Fruit fly (Drosophila melanogaster) whole organism, prepupa: ENCODE data around the gene CG2126.

Experiments used
- Blimp-1 ChIP-seq: fragments of 200-800 bp; sonication (Bioruptor generic); optimal IDR thresholded peaks from 3 replicates; lab custom pipeline; 2017; ENCODE audit warnings: missing biosample characterization, missing genetic modification characterization, mild to moderate bottlenecking, moderate library complexity, missing genetic modification reagents
- CG10631 ChIP-seq: fragments of 200-800 bp; sonication (Bioruptor generic); optimal IDR thresholded peaks from 2 replicates; lab custom pipeline; 2016; ENCODE audit warnings: missing biosample characterization, missing genetic modification characterization
- CG10669 ChIP-seq: fragments of 200-800 bp; sonication (Bioruptor generic); optimal IDR thresholded peaks from 3 replicates; lab custom pipeline; 2018; ENCODE audit warnings: missing biosample characterization, mild to moderate bottlenecking, missing genetic modification characterization, moderate library complexity
- CG11294 ChIP-seq: fragments of 200-800 bp; sonication (Bioruptor generic); IDR thresholded peaks from 2 replicates; pipeline ENCODE4 v1.3.6; 2022; ENCODE audit warnings: missing biosample characterization, missing genetic modification characterization
- CG11762 ChIP-seq: fragments of 200-800 bp; sonication (Bioruptor generic); optimal IDR thresholded peaks from 3 replicates; lab custom pipeline; 2016; ENCODE audit warnings: missing biosample characterization, missing genetic modification characterization; ENCODE audit not compliant: insufficient read depth
- CG11902 ChIP-seq: fragments of 200-800 bp; sonication (Bioruptor generic); optimal IDR thresholded peaks from 3 replicates; lab custom pipeline; 2016; ENCODE audit warnings: missing biosample characterization, missing genetic modification characterization
- CG15336 ChIP-seq: fragments of 200-800 bp; sonication (Bioruptor generic); IDR thresholded peaks from 2 replicates; pipeline ENCODE4 v1.3.6; 2022; ENCODE audit warnings: missing biosample characterization, missing genetic modification characterization
- CG1621 ChIP-seq: fragments of 200-800 bp; sonication (Bioruptor generic); optimal IDR thresholded peaks from 3 replicates; lab custom pipeline; 2018; ENCODE audit warnings: missing biosample characterization, mild to moderate bottlenecking, missing genetic modification characterization
- CG16779 ChIP-seq: fragments of 200-800 bp; sonication (Bioruptor generic); optimal IDR thresholded peaks from 3 replicates; lab custom pipeline; 2017; ENCODE audit warnings: missing biosample characterization, mild to moderate bottlenecking, missing genetic modification characterization
- CG3032 ChIP-seq: fragments of 200-800 bp; optimal IDR thresholded peaks from 2 replicates; lab custom pipeline; 2019; ENCODE audit warnings: missing biosample characterization, mild to moderate bottlenecking, missing genetic modification characterization, moderate library complexity
- CG31627 ChIP-seq: fragments of 200-800 bp; sonication (Bioruptor generic); optimal IDR thresholded peaks from 3 replicates; lab custom pipeline; 2016; ENCODE audit warnings: missing biosample characterization, missing genetic modification characterization
- CG32006 ChIP-seq: fragments of 200-800 bp; sonication (Bioruptor generic); optimal IDR thresholded peaks from 3 replicates; lab custom pipeline; 2017; ENCODE audit warnings: missing biosample characterization, mild to moderate bottlenecking, missing genetic modification characterization
- CG34406 ChIP-seq: fragments of 200-800 bp; sonication (Bioruptor generic); optimal IDR thresholded peaks from 3 replicates; lab custom pipeline; 2016; ENCODE audit warnings: missing biosample characterization, missing genetic modification characterization
- CG6163 ChIP-seq: fragments of 200-800 bp; sonication (Bioruptor generic); IDR thresholded peaks from 3 replicates; pipeline ENCODE4 v1.3.6; 2022; ENCODE audit warnings: missing biosample characterization, missing genetic modification characterization
- CG6276 ChIP-seq: fragments of 200-800 bp; sonication (Bioruptor generic); optimal IDR thresholded peaks from 2 replicates; lab custom pipeline; 2017; ENCODE audit warnings: missing biosample characterization, mild to moderate bottlenecking, missing genetic modification characterization
- CG6792 ChIP-seq: fragments of 200-800 bp; sonication (Bioruptor generic); optimal IDR thresholded peaks from 3 replicates; lab custom pipeline; 2016; ENCODE audit warnings: missing biosample characterization, missing genetic modification characterization
- CG6808 ChIP-seq: fragments of 200-800 bp; sonication (Bioruptor generic); optimal IDR thresholded peaks from 3 replicates; lab custom pipeline; 2017; ENCODE audit warnings: missing biosample characterization, missing genetic modification characterization, mild to moderate bottlenecking, moderate library complexity, missing genetic modification reagents
- CG6854 ChIP-seq: fragments of 200-800 bp; sonication (Bioruptor generic); optimal IDR thresholded peaks from 2 replicates; lab custom pipeline; 2017; ENCODE audit warnings: missing biosample characterization, mild to moderate bottlenecking, missing genetic modification characterization
- CG7368 ChIP-seq: fragments of 200-800 bp; sonication (Bioruptor generic); optimal IDR thresholded peaks from 3 replicates; lab custom pipeline; 2016; ENCODE audit warnings: missing biosample characterization, missing genetic modification characterization
- CG8119 ChIP-seq: fragments of 200-800 bp; sonication (Bioruptor generic); IDR thresholded peaks from 3 replicates; pipeline ENCODE4 v1.3.6; 2022; ENCODE audit warnings: missing biosample characterization, missing genetic modification characterization
- CG9139 ChIP-seq: fragments of 200-800 bp; sonication (Bioruptor generic); optimal IDR thresholded peaks from 3 replicates; lab custom pipeline; 2017; ENCODE audit warnings: missing biosample characterization, mild to moderate bottlenecking, missing genetic modification characterization
- Eip75B ChIP-seq: fragments of 200-800 bp; sonication (Bioruptor generic); optimal IDR thresholded peaks from 3 replicates; lab custom pipeline; 2016; ENCODE audit warnings: missing biosample characterization, missing genetic modification characterization
- Eip78C ChIP-seq: fragments of 200-800 bp; sonication (Bioruptor generic); peaks from one replicate; lab custom pipeline; 2016; ENCODE audit warnings: missing biosample characterization, missing genetic modification characterization
- Eip93F ChIP-seq: fragments of 200-800 bp; sonication (Bioruptor generic); optimal IDR thresholded peaks from 2 replicates; lab custom pipeline; 2016; ENCODE audit warnings: missing biosample characterization, mild to moderate bottlenecking, missing genetic modification characterization
- Ets21C ChIP-seq: fragments of 200-800 bp; sonication (Bioruptor generic); optimal IDR thresholded peaks from 3 replicates; lab custom pipeline; 2016; ENCODE audit warnings: missing biosample characterization, missing genetic modification characterization
- Hr38 ChIP-seq: sonication (Bioruptor generic); optimal IDR thresholded peaks from 2 replicates; lab custom pipeline; 2016; ENCODE audit warnings: missing biosample characterization, missing genetic modification characterization
- Hr39 ChIP-seq: fragments of 200-800 bp; sonication (Bioruptor generic); optimal IDR thresholded peaks from 2 replicates; lab custom pipeline; 2016; ENCODE audit warnings: missing biosample characterization, missing genetic modification characterization
- Met ChIP-seq: fragments of 200-800 bp; sonication (Bioruptor generic); optimal IDR thresholded peaks from 3 replicates; lab custom pipeline; 2016; ENCODE audit warnings: missing biosample characterization, missing genetic modification characterization
- Smox ChIP-seq: fragments of 200-800 bp; sonication (Bioruptor generic); optimal IDR thresholded peaks from 3 replicates; lab custom pipeline; 2016; ENCODE audit warnings: missing biosample characterization, missing genetic modification characterization
- Sox102F ChIP-seq: fragments of 200-800 bp; sonication (Bioruptor generic); optimal IDR thresholded peaks from 2 replicates; lab custom pipeline; 2016; ENCODE audit warnings: missing biosample characterization, mild to moderate bottlenecking, missing genetic modification characterization
- Sox14 ChIP-seq: fragments of 200-800 bp; sonication (Bioruptor generic); optimal IDR thresholded peaks from 3 replicates; lab custom pipeline; 2016; ENCODE audit warnings: missing biosample characterization, missing genetic modification characterization
- Sox15 ChIP-seq: fragments of 200-800 bp; sonication (Bioruptor generic); optimal IDR thresholded peaks from 3 replicates; lab custom pipeline; 2016; ENCODE audit warnings: missing biosample characterization, missing genetic modification characterization
- achi ChIP-seq: fragments of 200-800 bp; sonication (Bioruptor generic); optimal IDR thresholded peaks from 3 replicates; lab custom pipeline; 2016; ENCODE audit warnings: missing biosample characterization, missing genetic modification characterization
- acj6 ChIP-seq: fragments of 200-800 bp; sonication (Bioruptor generic); optimal IDR thresholded peaks from 3 replicates; lab custom pipeline; 2016; ENCODE audit warnings: missing biosample characterization, missing genetic modification characterization
- dac ChIP-seq: fragments of 200-800 bp; sonication (Bioruptor generic); optimal IDR thresholded peaks from 2 replicates; lab custom pipeline; 2017; ENCODE audit warnings: missing biosample characterization, mild to moderate bottlenecking, missing genetic modification characterization
- eg ChIP-seq: fragments of 200-800 bp; sonication (Bioruptor generic); IDR thresholded peaks from 3 replicates; pipeline ENCODE4 v1.3.6; 2022; ENCODE audit warnings: missing biosample characterization, missing genetic modification characterization
- esn ChIP-seq: fragments of 200-800 bp; sonication (Bioruptor generic); optimal IDR thresholded peaks from 2 replicates; lab custom pipeline; 2016; ENCODE audit warnings: missing biosample characterization, mild to moderate bottlenecking, missing genetic modification characterization, moderate library complexity
- fd59A ChIP-seq: fragments of 200-800 bp; sonication (Bioruptor generic); optimal IDR thresholded peaks from 2 replicates; lab custom pipeline; 2017; ENCODE audit warnings: missing biosample characterization, mild to moderate bottlenecking, missing genetic modification characterization, missing genetic modification reagents
- fd85E ChIP-seq: fragments of 200-800 bp; sonication (Bioruptor generic); optimal IDR thresholded peaks from 3 replicates; lab custom pipeline; 2016; ENCODE audit warnings: missing biosample characterization, missing genetic modification characterization
- net ChIP-seq: fragments of 200-800 bp; sonication (Bioruptor generic); optimal IDR thresholded peaks from 3 replicates; lab custom pipeline; 2016; ENCODE audit warnings: missing biosample characterization, missing genetic modification characterization
- pdm3 ChIP-seq: fragments of 200-800 bp; sonication (Bioruptor generic); optimal IDR thresholded peaks from 3 replicates; lab custom pipeline; 2016; ENCODE audit warnings: missing biosample characterization, missing genetic modification characterization
- salr ChIP-seq, 2 experiments: fragments of 200-800 bp; sonication (Bioruptor generic); optimal IDR thresholded peaks; 3 replicates each; lab custom pipeline; 2016 to 2018; ENCODE audit warnings: missing biosample characterization in 2 of 2, missing genetic modification characterization in 2 of 2, mild to moderate bottlenecking in 1 of 2
- spab ChIP-seq: fragments of 200-800 bp; sonication (Bioruptor generic); optimal IDR thresholded peaks from 2 replicates; lab custom pipeline; 2017; ENCODE audit warnings: missing biosample characterization, mild to moderate bottlenecking, missing genetic modification characterization, missing genetic modification reagents
- ss ChIP-seq, 2 experiments: fragments of 200-800 bp; sonication (Bioruptor generic); optimal IDR thresholded peaks; 2 replicates in 1 of 2; 3 replicates in 1 of 2; lab custom pipeline; 2017 to 2018; ENCODE audit warnings: mild to moderate bottlenecking in 2 of 2, missing biosample characterization in 2 of 2, missing genetic modification characterization in 2 of 2, moderate library complexity in 1 of 2
- svp ChIP-seq: fragments of 200-800 bp; sonication (Bioruptor generic); peaks from one replicate; lab custom pipeline; 2016; ENCODE audit warnings: missing biosample characterization, missing genetic modification characterization
- topi ChIP-seq: fragments of 200-800 bp; sonication (Bioruptor generic); optimal IDR thresholded peaks from 3 replicates; lab custom pipeline; 2016; ENCODE audit warnings: missing biosample characterization, missing genetic modification characterization
- vri ChIP-seq: fragments of 200-800 bp; sonication (Bioruptor generic); optimal IDR thresholded peaks from 3 replicates; lab custom pipeline; 2016; ENCODE audit warnings: missing biosample characterization, mild to moderate bottlenecking, missing genetic modification characterization

Gene CG2126

DNA sequence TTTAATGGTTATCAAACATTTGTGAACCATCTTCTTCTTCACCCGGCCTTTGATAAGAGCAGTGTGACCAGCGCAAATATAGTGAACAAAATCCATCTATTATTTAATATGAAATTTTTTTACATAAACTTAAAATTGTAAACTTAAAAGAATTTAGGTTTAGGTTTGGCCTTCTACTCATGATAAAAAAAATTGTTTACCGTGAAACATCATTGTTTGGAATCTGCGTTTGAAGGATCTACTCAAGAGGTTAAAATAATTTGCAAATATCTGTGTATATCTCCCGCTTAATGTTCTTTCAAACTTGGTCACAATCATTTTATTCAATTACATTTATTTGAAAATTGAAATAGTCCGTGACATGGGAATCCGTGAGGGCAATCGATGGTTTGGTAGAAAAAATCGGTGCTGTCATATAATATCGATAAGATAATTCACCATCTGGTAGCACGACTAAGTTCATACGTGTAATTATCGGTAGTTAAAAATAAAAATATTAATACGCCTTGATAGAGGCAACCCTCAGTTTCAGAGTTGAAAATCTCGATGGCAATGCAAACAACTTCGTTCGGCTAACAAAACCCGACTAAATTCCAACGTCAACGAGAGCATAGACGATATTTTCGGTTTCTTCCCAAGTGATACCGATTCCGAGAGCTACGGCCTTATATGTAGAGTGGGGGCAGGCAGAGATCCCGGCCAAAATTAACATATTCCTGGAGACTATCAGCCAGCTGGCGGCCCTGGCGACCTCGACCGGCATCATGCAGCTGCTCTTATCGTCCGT lies 4.5 kb downstream of the CG2126 start, which contains the start of the genes betaGlu and sip3 (continued):
- peak; percentile 33 for TF ChIP-seq topi
- peak; percentile 26 for TF ChIP-seq CG31627
- no peak for TF ChIP-seq Eip93F (GFP tag; lab: Kevin White, UChicago)
- peak; percentile 61 for TF ChIP-seq achi
- TF ChIP-seq Sox14 (GFP tag; lab: Kevin White, UChicago): peak; percentile 40
- TF ChIP-seq vri (GFP tag; lab: Kevin White, UChicago): peak; percentile 74
- TF ChIP-seq, all 60 proteins: peak for 15

DNA sequence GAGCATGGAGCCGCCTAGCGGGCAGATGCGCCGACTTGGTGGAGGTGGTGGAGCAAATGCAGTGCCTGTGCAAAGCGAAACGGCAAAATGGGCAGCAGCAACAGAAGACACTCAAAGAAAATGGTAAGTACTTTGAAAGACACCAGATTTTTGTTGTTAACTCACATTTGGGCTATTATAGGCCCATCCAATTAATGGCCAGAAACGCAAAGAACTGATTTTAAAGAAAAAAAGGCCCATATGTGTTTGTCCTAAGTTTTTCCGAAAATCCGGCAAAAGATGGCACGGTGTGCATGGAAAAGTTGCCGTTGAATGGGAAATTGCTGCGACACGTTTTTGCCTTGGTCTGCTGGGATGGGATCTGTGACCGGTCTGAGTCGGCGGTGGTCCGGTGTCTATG lies 8.3 kb downstream of the CG2126 start:
- no peak for TF ChIP-seq Hr38 (GFP tag; lab: Kevin White, UChicago)
- TF ChIP-seq acj6 (GFP tag; lab: Kevin White, UChicago): peak; percentile 32
- no peak for TF ChIP-seq Blimp-1 (GFP tag; lab: Kevin White, UChicago)
- peak; percentile 81 for TF ChIP-seq achi
- TF ChIP-seq Hr39 (GFP tag; lab: Kevin White, UChicago): no peak
- TF ChIP-seq CG6276 (GFP tag; lab: Kevin White, UChicago): peak; percentile 83
- TF ChIP-seq topi: peak; percentile 16
- peak; percentile 35 for TF ChIP-seq Eip75B (GFP tag; lab: Kevin White, UChicago)
- TF ChIP-seq Eip93F (GFP tag; lab: Kevin White, UChicago): no peak
- TF ChIP-seq CG7368 (GFP tag; lab: Kevin White, UChicago): peak; percentile 47
- peak; percentile 57 for TF ChIP-seq pdm3 (GFP tag; lab: Kevin White, UChicago)
- TF ChIP-seq CG3032 (tag; lab: Kevin White, UChicago): peak; percentile 12
- TF ChIP-seq ss (GFP tag; optimal IDR thresholded peaks at IDR 0.05; lab: Kevin White, UChicago): peak in 1 of 2 experiments; percentile 6
- peak; percentile 52 for TF ChIP-seq net (GFP tag; lab: Kevin White, UChicago)
- peak; percentile 87 for TF ChIP-seq CG32006
- no peak for TF ChIP-seq CG34406 (GFP tag; lab: Kevin White, UChicago)
- TF ChIP-seq Smox (GFP tag; lab: Kevin White, UChicago): no peak
- peak; percentile 50 for TF ChIP-seq CG16779
- TF ChIP-seq dac (GFP tag; lab: Kevin White, UChicago): peak; percentile 77
- no peak for TF ChIP-seq Ets21C (GFP tag; lab: Kevin White, UChicago)
- TF ChIP-seq CG6854 (GFP tag; lab: Kevin White, UChicago): no peak
- TF ChIP-seq vri (GFP tag; lab: Kevin White, UChicago): no peak
- no peak for TF ChIP-seq CG1621 (tag; lab: Kevin White, UChicago)
- TF ChIP-seq CG8119: peak; percentile 86
- TF ChIP-seq spab (GFP tag; lab: Kevin White, UChicago): peak; percentile 12
- TF ChIP-seq CG6163: peak; percentile 83
- TF ChIP-seq CG9139: no peak
- TF ChIP-seq CG6792: no peak
- TF ChIP-seq CG11902 (GFP tag; lab: Kevin White, UChicago): no peak
- peak; percentile 63 for TF ChIP-seq Sox14 (GFP tag; lab: Kevin White, UChicago)
- peak; percentile 88 for TF ChIP-seq CG15336
- peak; percentile 88 for TF ChIP-seq eg (GFP tag; lab: Robert Waterston, UW)
- no peak for TF ChIP-seq fd85E (GFP tag; lab: Kevin White, UChicago)
- peak; percentile 62 for TF ChIP-seq CG11762 (GFP tag; lab: Kevin White, UChicago)
- TF ChIP-seq Sox15 (GFP tag; lab: Kevin White, UChicago): no peak
- TF ChIP-seq svp (GFP tag; lab: Kevin White, UChicago): peak; percentile 38
- TF ChIP-seq CG31627: no peak
- TF ChIP-seq CG10631: peak; percentile 68
- peak; percentile 91 for TF ChIP-seq Eip78C
- TF ChIP-seq CG11294 (GFP tag; lab: Robert Waterston, UW): peak; percentile 28; the same call in 1 of the 2 replicates
- TF ChIP-seq esn: no peak
- TF ChIP-seq Met (GFP tag; lab: Kevin White, UChicago): no peak
- peak; percentile 19 for TF ChIP-seq CG6808 (GFP tag; lab: Kevin White, UChicago)
- peak; percentile 24 for TF ChIP-seq CG10669 (GFP tag; lab: Kevin White, UChicago)
- TF ChIP-seq salr (GFP tag; optimal IDR thresholded peaks at IDR 0.05; lab: Kevin White, UChicago): peak in 1 of 2 experiments; percentile 35
- no peak for TF ChIP-seq fd59A (GFP tag; lab: Kevin White, UChicago)
- TF ChIP-seq Sox102F (GFP tag; lab: Kevin White, UChicago): no peak
